Worm (Caenorhabditis elegans): ENCODE measurements around the gene Y116A8C.469.
"Not testable (repeated sequence)": the region's sequence is repeated elsewhere in the genome, so short reads cannot be mapped to it uniquely, and the experiment has no call there.

Gene Y116A8C.469

ce11 chrIV:16898205-16898604 lies 19.5 kb downstream of the Y116A8C.469 start:
- TF ChIP-seq mxl-1 (tag; optimal IDR thresholded peaks at IDR 0.05) (no peak), sea-2 (GFP tag; IDR thresholded peaks at IDR 0.05) (no peak)

- not testable (repeated sequence) for TF ChIP-seq nhr-179 (tag; optimal IDR thresholded peaks at IDR 0.05); nfyb-1 (GFP tag; IDR thresholded peaks at IDR 0.05); ztf-25 (GFP tag; IDR thresholded peaks at IDR 0.05)
Observed at ce11 chrIV:16895288-16895687, 22.4 kb downstream of the Y116A8C.469 start, which contains the start of gene T06A10.2. Gene T06A10.2, plus strand, starts transcription at chrIV:16895588.

DNA sequence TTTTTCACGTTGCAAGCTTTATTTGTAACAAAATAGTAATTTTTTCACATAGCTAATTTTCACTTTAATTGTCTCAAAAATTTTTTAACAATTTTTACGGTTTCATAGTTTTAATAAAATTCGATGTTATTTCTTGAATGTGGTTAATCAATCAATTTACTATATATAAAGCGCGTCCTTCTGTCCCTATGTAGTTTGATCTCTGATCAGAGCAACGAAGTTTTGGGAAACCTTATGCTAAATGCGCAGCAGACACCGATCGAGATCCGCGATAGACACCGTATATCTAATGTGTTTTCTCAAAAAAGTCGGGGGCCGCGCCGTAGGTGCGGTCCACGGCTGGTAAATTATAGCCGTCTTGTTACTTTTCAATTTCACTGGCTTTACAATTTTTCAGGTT lies 29.2 kb downstream of the Y116A8C.469 start:
- TF ChIP-seq attf-6 (GFP tag; IDR thresholded peaks at IDR 0.05): peak; percentile 55; the same call in 1 of the 2 replicates
- no peak for TF ChIP-seq lin-40 (tag; optimal IDR thresholded peaks at IDR 0.05)
- TF ChIP-seq ztf-6 (GFP tag; IDR thresholded peaks at IDR 0.05): no peak
- TF ChIP-seq Y67H2A.10 (GFP tag; conservative IDR thresholded peaks at IDR 0.05): no peak
- TF ChIP-seq Y53G8AR.9 (GFP tag; conservative IDR thresholded peaks at IDR 0.05): no peak
- TF ChIP-seq snpc-4 (GFP tag; optimal IDR thresholded peaks at IDR 0.05): no peak
- peak in 1 of 4 experiments; percentile 52 for TF ChIP-seq snpc-4 (tag; optimal IDR thresholded peaks at IDR 0.05)
- no peak for TF ChIP-seq attf-5 (GFP tag; optimal IDR thresholded peaks at IDR 0.05)
- TF ChIP-seq lsy-27 (tag; optimal IDR thresholded peaks at IDR 0.05; ENCODE audit: borderline replicate concordance, insufficient read depth): no peak

DNA sequence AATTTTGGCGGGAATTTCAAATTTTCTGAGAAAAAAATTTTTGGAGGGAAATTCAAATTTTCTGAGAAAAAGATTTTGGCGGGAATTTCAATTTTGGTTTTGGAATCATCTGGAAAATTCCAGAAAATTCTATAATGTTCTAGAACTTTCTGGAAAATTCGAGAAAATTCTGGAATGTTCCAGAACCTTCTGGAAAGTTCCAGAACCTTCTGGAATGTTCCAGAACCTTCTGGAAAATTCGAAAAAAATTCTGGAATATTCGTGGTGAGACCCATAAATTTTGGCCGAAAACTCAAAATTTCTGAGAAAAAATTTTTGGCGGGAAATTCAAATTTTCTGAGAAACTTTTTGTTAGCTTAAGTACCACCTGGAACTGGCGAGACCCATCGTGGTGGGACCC lies 35.3 kb downstream of the Y116A8C.469 start:
- TF ChIP-seq attf-6 (GFP tag; IDR thresholded peaks at IDR 0.05): peak; percentile 25; the same call in 1 of the 2 replicates
- peak; percentile 64 for TF ChIP-seq ceh-100 (GFP tag; IDR thresholded peaks at IDR 0.05)
- TF ChIP-seq hsf-1 (GFP tag; IDR thresholded peaks at IDR 0.05): peak; percentile 97

ce11 chrIV:16868900-16869299 lies 48.8 kb downstream of the Y116A8C.469 start, which contains the start of gene T06A10.106:
Gene T06A10.106, minus strand, starts transcription at chrIV:16869000.
- no peak for TF ChIP-seq nfyb-1 (GFP tag; IDR thresholded peaks at IDR 0.05)
- TF ChIP-seq ceh-58 (GFP tag; IDR thresholded peaks at IDR 0.05): no peak
- no peak for TF ChIP-seq sea-2 (GFP tag; IDR thresholded peaks at IDR 0.05)
- no peak for TF ChIP-seq Y56A3A.18 (GFP tag; IDR thresholded peaks at IDR 0.05)
- no peak for TF ChIP-seq unc-130 (GFP tag; optimal IDR thresholded peaks at IDR 0.05)
- no peak for TF ChIP-seq xnd-1 (tag; optimal IDR thresholded peaks at IDR 0.05)
- TF ChIP-seq mcd-1 (GFP tag; IDR thresholded peaks at IDR 0.05): no peak
- no peak for TF ChIP-seq zim-3 (tag; optimal IDR thresholded peaks at IDR 0.05)
- TF ChIP-seq K12H6.12 (tag; optimal IDR thresholded peaks at IDR 0.05): no peak
- TF ChIP-seq Y53F4B.3 (GFP tag; IDR thresholded peaks at IDR 0.05): no peak
- no peak for TF ChIP-seq ceh-79 (tag; optimal IDR thresholded peaks at IDR 0.05)
- no peak for TF ChIP-seq D2030.7 (GFP tag; IDR thresholded peaks at IDR 0.05)
- no peak for TF ChIP-seq snpc-1.1 (tag; optimal IDR thresholded peaks at IDR 0.05; ENCODE audit: insufficient read depth)
- TF ChIP-seq snpc-3.4 (tag; optimal IDR thresholded peaks at IDR 0.05): no peak

All from whole organism, young adult.